Worm (Caenorhabditis elegans) whole organism, early embryonic: ENCODE data around the gene glb-29.

ENCODE experiments used
- F13C5.2 ChIP-seq: sonication (generic microtip); optimal IDR thresholded peaks from 2 replicates; lab custom pipeline; 2017; ENCODE audit warnings: mild to moderate bottlenecking, missing genetic modification characterization, inconsistent platforms, missing compliant biosample characterization
- ama-1 ChIP-seq: fragments of 150-350 bp; optimal IDR thresholded peaks from 2 replicates; lab custom pipeline; 2014
- flt-1 ChIP-seq: fragments of 200-800 bp; sonication (Bioruptor generic); IDR thresholded peaks from 2 replicates; pipeline ENCODE4 v1.3.6; 2022; ENCODE audit warnings: missing genetic modification characterization, missing compliant biosample characterization
- hmg-4 ChIP-seq: fragments of 200-800 bp; sonication (Bioruptor generic); optimal IDR thresholded peaks from 2 replicates; lab custom pipeline; 2018; ENCODE audit warnings: mild to moderate bottlenecking, missing genetic modification characterization, missing compliant biosample characterization
- hnd-1 ChIP-seq: sonication (generic microtip); optimal IDR thresholded peaks from 2 replicates; lab custom pipeline; 2016; ENCODE audit warnings: missing genetic modification characterization, missing compliant biosample characterization
- scrt-1 ChIP-seq: fragments of 200-800 bp; sonication (Bioruptor generic); IDR thresholded peaks from 2 replicates; pipeline ENCODE4 v1.3.6; 2022; ENCODE audit warnings: missing genetic modification characterization, missing compliant biosample characterization
- sea-1 ChIP-seq: fragments of 200-800 bp; sonication (Bioruptor generic); conservative IDR thresholded peaks from 2 replicates; pipeline ENCODE4 v1.3.6; 2022; ENCODE audit warnings: missing genetic modification characterization, missing compliant biosample characterization
- tbx-11 ChIP-seq: fragments of 200-800 bp; sonication (Bioruptor generic); IDR thresholded peaks from 2 replicates; pipeline ENCODE4 v1.3.6; 2022; ENCODE audit warnings: missing genetic modification characterization, missing compliant biosample characterization
- tbx-37 ChIP-seq: fragments of 200-800 bp; sonication (Bioruptor generic); conservative IDR thresholded peaks from 2 replicates; pipeline ENCODE4 v1.3.6; 2022; ENCODE audit warnings: missing genetic modification reagents, missing genetic modification characterization, missing compliant biosample characterization
- tra-4 ChIP-seq: sonication (generic microtip); optimal IDR thresholded peaks from 2 replicates; lab custom pipeline; 2017; ENCODE audit warnings: missing genetic modification characterization, missing compliant biosample characterization

- no peak for TF ChIP-seq sea-1 (GFP tag; lab: Robert Waterston, UW)
- TF ChIP-seq flt-1 (GFP tag; lab: Robert Waterston, UW) = no peak
- TF ChIP-seq F13C5.2 = no peak
- no peak for TF ChIP-seq ama-1
- TF ChIP-seq tbx-11 (GFP tag; lab: Robert Waterston, UW) = no peak
- TF ChIP-seq hnd-1 (tag; lab: Kevin White, UChicago) = no peak
- no peak for TF ChIP-seq tra-4 (tag; lab: Kevin White, UChicago)
- no peak for TF ChIP-seq hmg-4 (GFP tag; lab: Kevin White, UChicago)
- no peak for TF ChIP-seq scrt-1
- TF ChIP-seq tbx-37 (GFP tag; lab: Robert Waterston, UW) = no peak
These were observed 27.6 kb downstream of the glb-29 start, which contains the start of gene cyn-16 for ce11 chrII:12036516-12036915.
